Fruit fly (Drosophila melanogaster): ENCODE data around the gene Dmtn.

DNA sequence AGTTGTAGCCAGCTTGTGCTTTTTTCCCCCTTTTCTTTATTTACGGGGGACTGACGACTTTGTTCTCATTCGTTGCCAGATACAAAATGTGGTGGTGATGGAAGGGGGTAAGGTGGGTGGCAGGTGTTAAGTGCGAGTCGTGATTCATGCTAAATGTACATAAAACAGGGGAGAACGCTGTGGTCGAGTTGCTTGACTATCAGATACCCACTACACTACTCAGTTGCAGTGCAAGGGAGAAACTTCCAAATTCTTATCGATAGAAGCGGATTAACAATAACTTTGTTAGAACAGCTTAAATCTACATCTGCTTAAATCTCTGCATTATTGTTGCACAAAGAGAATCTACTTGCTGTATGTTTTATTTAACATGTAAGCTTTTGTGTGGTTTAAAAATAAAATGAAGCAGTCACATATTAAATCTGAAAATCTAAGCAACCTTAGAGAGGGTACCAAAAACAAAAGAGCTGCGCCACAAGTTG is 8.0 kb downstream of the Dmtn start:
- TF ChIP-seq psq (GFP tag; optimal IDR thresholded peaks at IDR 0.05) (peak; percentile 61), Dif (GFP tag; optimal IDR thresholded peaks at IDR 0.05; ENCODE audit: partially characterized antibody) (no peak), N (GFP tag; optimal IDR thresholded peaks at IDR 0.05) (no peak), h (GFP tag; optimal IDR thresholded peaks at IDR 0.05) (peak; percentile 70), Mio (GFP tag; optimal IDR thresholded peaks at IDR 0.05) (no peak), Myc (optimal IDR thresholded peaks at IDR 0.05) (no peak), pan (optimal IDR thresholded peaks at IDR 0.05) (no peak), usp (GFP tag; optimal IDR thresholded peaks at IDR 0.05) (no peak), Hr78 (GFP tag; optimal IDR thresholded peaks at IDR 0.05) (no peak), tai (GFP tag; optimal IDR thresholded peaks at IDR 0.05) (no peak), dmrt93B (GFP tag; optimal IDR thresholded peaks at IDR 0.05) (peak; percentile 49)

Data from whole organism, wandering third instar larva.